Worm (Caenorhabditis elegans): ENCODE measurements around the gene lat-2.
A peak's percentile ranks its signal among the peaks of the same experiment; 100 is the strongest.

lat-2 gene

DNA sequence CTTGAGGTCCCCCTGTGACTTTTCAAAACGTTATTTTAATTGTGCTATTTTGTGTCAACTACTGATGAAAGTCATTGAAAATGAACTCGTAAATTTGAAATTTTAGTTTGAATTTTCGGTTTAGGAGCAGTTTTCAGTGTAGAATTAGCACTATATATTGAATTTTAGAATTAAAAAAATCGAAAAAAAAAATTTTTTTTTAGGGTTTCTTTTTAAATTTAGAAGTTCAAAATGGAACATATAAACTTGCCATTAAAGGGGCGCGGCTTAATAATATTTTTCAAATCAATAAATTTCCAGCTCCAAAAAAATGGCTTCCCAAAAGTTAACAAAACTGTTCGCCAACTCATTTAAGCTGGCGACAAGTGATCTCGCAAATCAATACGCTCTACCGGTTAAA, 8.0 kb upstream of the lat-2 start, which contains the start of gene H20J04.9:
TSS of gene H20J04.9 (plus strand) at position 301 of the 400 bp plus-strand sequence.
- TF ChIP-seq ZK546.5 (tag; optimal IDR thresholded peaks at IDR 0.05) (no peak), pqm-1 (tag; optimal IDR thresholded peaks at IDR 0.05) (no peak), fos-1 (tag; optimal IDR thresholded peaks at IDR 0.05) (no peak), egl-5 (tag; optimal IDR thresholded peaks at IDR 0.05) (no peak), elt-3 (tag; optimal IDR thresholded peaks at IDR 0.05) (no peak), nhr-25 (tag; optimal IDR thresholded peaks at IDR 0.05) (no peak), ceh-9 (tag; optimal IDR thresholded peaks at IDR 0.05) (no peak), nfya-1 (tag; optimal IDR thresholded peaks at IDR 0.05; ENCODE audit: insufficient read depth) (no peak), daf-12 (tag; optimal IDR thresholded peaks at IDR 0.05) (no peak), snpc-4 (tag; optimal IDR thresholded peaks at IDR 0.05) (no peak), ztf-11 (tag; optimal IDR thresholded peaks at IDR 0.05) (no peak), nhr-12 (tag; optimal IDR thresholded peaks at IDR 0.05) (no peak), lsy-12 (tag; optimal IDR thresholded peaks at IDR 0.05) (no peak), unc-62 (GFP tag; optimal IDR thresholded peaks at IDR 0.05) (no peak), ama-1 (optimal IDR thresholded peaks at IDR 0.05) (no peak), egl-27 (tag; optimal IDR thresholded peaks at IDR 0.05) (no peak), ceh-16 (tag; optimal IDR thresholded peaks at IDR 0.05) (no peak), nhr-11 (tag; optimal IDR thresholded peaks at IDR 0.05) (no peak), jun-1 (tag; optimal IDR thresholded peaks at IDR 0.05) (no peak), ztf-4 (tag; optimal IDR thresholded peaks at IDR 0.05) (no peak)

DNA sequence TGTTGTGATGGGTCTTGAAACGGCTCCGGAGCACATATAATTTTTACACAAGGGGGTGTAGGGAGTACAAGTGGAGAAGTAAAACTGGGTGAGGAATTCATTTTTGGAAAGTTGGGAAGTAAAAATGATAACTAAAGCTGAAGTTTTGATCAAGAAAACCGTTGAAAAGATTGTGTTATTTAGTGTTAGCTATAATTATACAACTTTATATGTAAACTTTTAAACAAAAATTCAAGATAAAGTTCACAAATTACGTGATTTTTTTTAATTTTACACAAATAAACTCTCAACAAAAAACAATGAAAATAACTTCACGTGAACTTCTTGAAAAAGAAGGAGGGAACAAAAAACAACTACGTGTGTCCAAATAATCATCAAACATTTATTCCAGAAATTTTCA, 3.6 kb upstream of the lat-2 start, which contains the start of the genes H20J04.7 and H20J04.1:
TSS of gene H20J04.7 (minus strand) at position 101 of the 400 bp plus-strand sequence.
TSS of gene H20J04.1 (plus strand) at position 397 of the 400 bp plus-strand sequence.
- TF ChIP-seq lsy-12 (tag; optimal IDR thresholded peaks at IDR 0.05) = no peak
- TF ChIP-seq hmg-11 (tag; optimal IDR thresholded peaks at IDR 0.05) = no peak
- no peak for TF ChIP-seq ceh-16 (tag; optimal IDR thresholded peaks at IDR 0.05)
- no peak for TF ChIP-seq ceh-82 (tag; optimal IDR thresholded peaks at IDR 0.05)
- TF ChIP-seq nhr-11 (tag; optimal IDR thresholded peaks at IDR 0.05) = no peak
- no peak for TF ChIP-seq zag-1 (tag; optimal IDR thresholded peaks at IDR 0.05)
- TF ChIP-seq fkh-2 (tag; optimal IDR thresholded peaks at IDR 0.05) = no peak
- no peak for TF ChIP-seq pha-4 (tag; optimal IDR thresholded peaks at IDR 0.05)
- TF ChIP-seq nhr-23 (tag; optimal IDR thresholded peaks at IDR 0.05) = no peak
- no peak for TF ChIP-seq nhr-77 (tag; optimal IDR thresholded peaks at IDR 0.05)
- TF ChIP-seq nhr-237 (tag; optimal IDR thresholded peaks at IDR 0.05) = no peak
- no peak for TF ChIP-seq ztf-4 (tag; optimal IDR thresholded peaks at IDR 0.05)
- TF ChIP-seq mdl-1 (tag; optimal IDR thresholded peaks at IDR 0.05) = no peak
- TF ChIP-seq fos-1 (tag; optimal IDR thresholded peaks at IDR 0.05) = no peak
- no peak for TF ChIP-seq nfya-1 (tag; optimal IDR thresholded peaks at IDR 0.05; ENCODE audit: insufficient read depth)
- TF ChIP-seq elt-3 (tag; optimal IDR thresholded peaks at IDR 0.05) = no peak
- TF ChIP-seq aly-2 (tag; optimal IDR thresholded peaks at IDR 0.05) = no peak
- TF ChIP-seq sea-2 (GFP tag; optimal IDR thresholded peaks at IDR 0.05) = no peak
- no peak for TF ChIP-seq pqm-1 (tag; optimal IDR thresholded peaks at IDR 0.05)

DNA sequence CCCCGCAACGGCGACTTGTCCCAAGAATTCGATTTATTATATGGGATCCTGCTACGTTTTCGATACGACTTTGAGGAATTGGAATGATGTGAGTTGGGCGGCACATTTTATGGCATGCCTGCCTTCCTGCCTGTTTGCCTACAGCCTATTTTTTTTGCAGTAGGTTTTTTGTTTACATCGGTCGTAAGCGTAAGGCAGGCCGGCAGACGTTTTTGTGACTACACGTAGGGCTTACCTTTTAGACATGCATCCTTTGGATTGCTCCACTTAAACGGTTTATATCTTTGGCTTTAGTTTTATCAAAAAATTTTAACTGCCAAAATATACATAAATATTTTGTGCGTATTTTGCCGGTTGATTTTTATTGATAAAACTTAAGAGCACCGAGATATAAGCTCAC, 354 bp downstream of the lat-2 start:
- TF ChIP-seq pha-4 (tag; optimal IDR thresholded peaks at IDR 0.05) (no peak), ztf-11 (tag; optimal IDR thresholded peaks at IDR 0.05) (no peak), nhr-23 (tag; optimal IDR thresholded peaks at IDR 0.05) (no peak), ztf-4 (tag; optimal IDR thresholded peaks at IDR 0.05) (no peak), elt-1 (tag; optimal IDR thresholded peaks at IDR 0.05) (no peak), elt-2 (tag; optimal IDR thresholded peaks at IDR 0.05) (no peak), mdl-1 (tag; optimal IDR thresholded peaks at IDR 0.05) (no peak), ceh-28 (tag; optimal IDR thresholded peaks at IDR 0.05) (no peak), jun-1 (tag; optimal IDR thresholded peaks at IDR 0.05) (no peak), egl-27 (tag; optimal IDR thresholded peaks at IDR 0.05) (no peak), lsy-12 (tag; optimal IDR thresholded peaks at IDR 0.05) (no peak), fkh-2 (tag; optimal IDR thresholded peaks at IDR 0.05) (no peak), lin-15B (tag; optimal IDR thresholded peaks at IDR 0.05) (no peak), nhr-67 (tag; optimal IDR thresholded peaks at IDR 0.05) (no peak), snpc-4 (tag; optimal IDR thresholded peaks at IDR 0.05) (no peak), pqm-1 (tag; optimal IDR thresholded peaks at IDR 0.05) (no peak), mml-1 (tag; optimal IDR thresholded peaks at IDR 0.05) (no peak), ama-1 (optimal IDR thresholded peaks at IDR 0.05) (no peak), unc-39 (tag; optimal IDR thresholded peaks at IDR 0.05) (no peak)

- TF ChIP-seq ceh-28 (tag; optimal IDR thresholded peaks at IDR 0.05) = no peak
- peak; percentile 54 for TF ChIP-seq nhr-25 (tag; optimal IDR thresholded peaks at IDR 0.05)
- no peak for TF ChIP-seq nhr-28 (tag; optimal IDR thresholded peaks at IDR 0.05)
- peak; percentile 41 for TF ChIP-seq pha-4 (tag; optimal IDR thresholded peaks at IDR 0.05)
Observed at ce11 chrII:4362088-4362487, 3.2 kb downstream of the lat-2 start.
